Worm (Caenorhabditis elegans) whole organism, L2 larva: ENCODE measurements around the gene F20D6.6.

ENCODE experiments used
- ZK546.5 ChIP-seq: sonication (generic microtip); optimal IDR thresholded peaks from 2 replicates; lab custom pipeline; 2017; ENCODE audit warnings: missing biosample characterization, missing genetic modification characterization
- ama-1 ChIP-seq: fragments of 150-350 bp; optimal IDR thresholded peaks from 2 replicates; lab custom pipeline; 2018; ENCODE audit warnings: inconsistent platforms
- crh-2 ChIP-seq: sonication (generic microtip); optimal IDR thresholded peaks from 2 replicates; lab custom pipeline; 2017; ENCODE audit warnings: missing biosample characterization, missing genetic modification characterization
- elt-3 ChIP-seq: sonication (generic microtip); optimal IDR thresholded peaks from 2 replicates; lab custom pipeline; 2017; ENCODE audit warnings: missing biosample characterization, missing genetic modification characterization
- fos-1 ChIP-seq: fragments of 150-350 bp; optimal IDR thresholded peaks from 2 replicates; lab custom pipeline; 2014; ENCODE audit warnings: missing biosample characterization, missing genetic modification characterization
- lin-13 ChIP-seq: fragments of 150-350 bp; optimal IDR thresholded peaks from 2 replicates; lab custom pipeline; 2014; ENCODE audit warnings: missing biosample characterization, missing genetic modification reagents, missing genetic modification characterization
- mbf-1 ChIP-seq: sonication (generic microtip); optimal IDR thresholded peaks from 2 replicates; lab custom pipeline; 2017; ENCODE audit warnings: missing biosample characterization, missing genetic modification characterization
- mdl-1 ChIP-seq, 2 experiments: fragments of 150-350 bp in 1 of 2; sonication (generic microtip) in 1 of 2; optimal IDR thresholded peaks; 2 replicates each; lab custom pipeline; 2017; ENCODE audit warnings: missing biosample characterization in 2 of 2, missing genetic modification characterization in 2 of 2
- nhr-12 ChIP-seq: fragments of 150-350 bp; optimal IDR thresholded peaks from 2 replicates; lab custom pipeline; 2014; ENCODE audit warnings: missing biosample characterization, missing genetic modification characterization
- nhr-21 ChIP-seq: fragments of 150-350 bp; optimal IDR thresholded peaks from 2 replicates; lab custom pipeline; 2014; ENCODE audit warnings: missing biosample characterization, missing genetic modification characterization
- nhr-237 ChIP-seq: fragments of 150-350 bp; optimal IDR thresholded peaks from 2 replicates; lab custom pipeline; 2014; ENCODE audit warnings: missing biosample characterization, missing genetic modification characterization
- nhr-25 ChIP-seq: fragments of 150-350 bp; sonication (generic microtip); optimal IDR thresholded peaks from 3 replicates; lab custom pipeline; 2014; ENCODE audit warnings: missing biosample characterization, missing genetic modification characterization
- ztf-11 ChIP-seq: sonication (generic microtip); optimal IDR thresholded peaks from 2 replicates; lab custom pipeline; 2017; ENCODE audit warnings: missing biosample characterization, missing genetic modification characterization

DNA sequence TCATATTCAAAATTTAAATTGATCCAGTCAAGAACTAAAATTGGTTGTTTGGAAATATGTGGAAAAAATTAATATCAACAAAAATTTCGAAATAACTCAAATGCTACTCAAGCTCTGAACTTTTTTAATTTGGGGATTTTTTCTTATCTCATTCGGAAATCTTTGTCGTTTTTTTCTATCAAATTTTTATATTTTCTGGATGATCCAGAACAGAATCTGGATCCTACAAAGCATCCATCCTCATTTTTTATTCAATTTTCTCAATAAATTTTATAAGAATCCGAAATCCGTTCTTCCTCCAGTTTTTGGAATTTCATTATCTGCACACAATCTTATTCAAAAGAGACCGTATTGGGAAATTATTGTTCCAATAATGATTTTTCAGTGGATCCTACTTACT, 38.9 kb upstream of the F20D6.6 start, which contains the start of gene D1014.6:
- TF ChIP-seq nhr-237: no peak
- no peak for TF ChIP-seq mbf-1 (tag; lab: Kevin White, UChicago)
- TF ChIP-seq nhr-25: no peak
- TF ChIP-seq mdl-1 (tag; optimal IDR thresholded peaks at IDR 0.05; lab: Kevin White, UChicago): no peak
- TF ChIP-seq ZK546.5 (tag; lab: Kevin White, UChicago): no peak
- no peak for TF ChIP-seq lin-13
- TF ChIP-seq ama-1 (lab: Kevin White, UChicago): no peak
- TF ChIP-seq crh-2 (tag; lab: Kevin White, UChicago): no peak
- no peak for TF ChIP-seq nhr-21 (tag; lab: Kevin White, UChicago)
- no peak for TF ChIP-seq nhr-12 (tag; lab: Kevin White, UChicago)
- no peak for TF ChIP-seq fos-1 (tag; lab: Kevin White, UChicago)
- TF ChIP-seq ztf-11 (tag; lab: Kevin White, UChicago): no peak
- TF ChIP-seq elt-3 (tag; lab: Kevin White, UChicago): no peak
